In the genomic region with DNA sequence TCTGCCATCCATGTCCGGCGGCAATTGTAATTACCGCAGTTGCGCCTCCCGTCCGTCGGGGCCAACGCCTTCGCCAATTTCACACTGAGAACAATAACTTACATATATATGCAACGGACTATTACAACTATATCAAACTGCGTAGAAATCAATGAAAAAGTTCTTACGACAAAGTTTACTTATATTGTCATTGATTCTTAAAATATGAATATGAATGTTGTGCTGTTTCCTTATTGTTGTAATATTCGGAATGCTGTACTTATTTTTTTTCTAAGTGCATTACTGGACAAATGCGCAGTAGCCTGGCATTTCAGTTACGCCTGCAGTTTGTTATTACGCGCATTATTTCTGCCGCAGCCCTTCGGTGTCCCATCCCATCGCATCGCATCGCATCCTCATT, we compare ENCODE assay signal across 4 fruit fly cellular contexts.
TF ChIP-seq lines count a peak whose summit lies in the region.

No protein-coding gene starts in this region.

- TF ChIP-seq CTCF in whole organism, embryonic (GFP tag; optimal IDR thresholded peaks at IDR 0.05; lab: Kevin White, UChicago): no peak

TF ChIP-seq in whole organism, embryonic, 481 proteins besides CTCF, POLR2A, EP300 and RAD21:
- no peak for TF ChIP-seq Tbp (GFP tag; optimal IDR thresholded peaks at IDR 0.05; lab: Kevin White, UChicago)
- no peak for TF ChIP-seq otp (GFP tag; IDR thresholded peaks at IDR 0.05; lab: Robert Waterston, UW)
- TF ChIP-seq sisA (GFP tag; IDR thresholded peaks at IDR 0.05; lab: Robert Waterston, UW): no peak
- no peak for TF ChIP-seq Awh (GFP tag; IDR thresholded peaks at IDR 0.05; lab: Robert Waterston, UW)
- TF ChIP-seq Drgx (GFP tag; IDR thresholded peaks at IDR 0.05; lab: Robert Waterston, UW): no peak; the same call in 1 of the 2 replicates
- no peak for TF ChIP-seq E2f1 (GFP tag; IDR thresholded peaks at IDR 0.05; lab: Robert Waterston, UW)
- TF ChIP-seq CG8924 (tag; optimal IDR thresholded peaks at IDR 0.05; lab: Kevin White, UChicago): no peak
- no peak for TF ChIP-seq nau (GFP tag; optimal IDR thresholded peaks at IDR 0.05; lab: Kevin White, UChicago)
- TF ChIP-seq vnd (GFP tag; IDR thresholded peaks at IDR 0.05; lab: Robert Waterston, UW; ENCODE audit: partially characterized antibody): 0 out of 3 replicates have a peak, but pooled peaks have one; percentile 7
- TF ChIP-seq Bteb2 (GFP tag; optimal IDR thresholded peaks at IDR 0.05; lab: Kevin White, UChicago): no peak
- no peak for TF ChIP-seq pros (GFP tag; optimal IDR thresholded peaks at IDR 0.05; lab: Kevin White, UChicago)
- no peak for TF ChIP-seq hkb (optimal IDR thresholded peaks at IDR 0.05; lab: Kevin White, UChicago)
- TF ChIP-seq hkb (GFP tag; IDR thresholded peaks at IDR 0.05; lab: Robert Waterston, UW): no peak
- TF ChIP-seq lbe (GFP tag; optimal IDR thresholded peaks at IDR 0.05; lab: Kevin White, UChicago): peak; percentile 63
- no peak for TF ChIP-seq NfI (GFP tag; optimal IDR thresholded peaks at IDR 0.05; lab: Kevin White, UChicago)
- no peak for TF ChIP-seq NC2α (GFP tag; optimal IDR thresholded peaks at IDR 0.05; lab: Kevin White, UChicago)
- peak; percentile 74 for TF ChIP-seq nom (GFP tag; optimal IDR thresholded peaks at IDR 0.05; lab: Kevin White, UChicago)

TF ChIP-seq in whole organism, prepupa, 60 proteins besides CTCF, POLR2A, EP300 and RAD21 (continues in another document):
- peak; percentile 79 for TF ChIP-seq Eip75B (GFP tag; optimal IDR thresholded peaks at IDR 0.05; lab: Kevin White, UChicago)
- peak; percentile 46 for TF ChIP-seq CG9139 (GFP tag; optimal IDR thresholded peaks at IDR 0.05; lab: Kevin White, UChicago)
- peak; percentile 71 to 74 for TF ChIP-seq ss (GFP tag; optimal IDR thresholded peaks at IDR 0.05; lab: Kevin White, UChicago)
- TF ChIP-seq Sox102F (GFP tag; optimal IDR thresholded peaks at IDR 0.05; lab: Kevin White, UChicago): peak; percentile 83
- TF ChIP-seq CG8119 (GFP tag; IDR thresholded peaks at IDR 0.05; lab: Robert Waterston, UW): peak; percentile 28; the same call in 1 of the 3 replicates
- peak; percentile 87 for TF ChIP-seq esn (GFP tag; optimal IDR thresholded peaks at IDR 0.05; lab: Kevin White, UChicago)
- peak in 1 of 2 experiments; percentile 29 for TF ChIP-seq salr (GFP tag; optimal IDR thresholded peaks at IDR 0.05; lab: Kevin White, UChicago)
- TF ChIP-seq OdsH (GFP tag; optimal IDR thresholded peaks at IDR 0.05; lab: Kevin White, UChicago): peak; percentile 64
- TF ChIP-seq Eip93F (GFP tag; optimal IDR thresholded peaks at IDR 0.05; lab: Kevin White, UChicago): peak; percentile 25
- TF ChIP-seq CG8319 (GFP tag; optimal IDR thresholded peaks at IDR 0.05; lab: Kevin White, UChicago): peak; percentile 69
- peak; percentile 48 for TF ChIP-seq Ets21C (GFP tag; optimal IDR thresholded peaks at IDR 0.05; lab: Kevin White, UChicago)
- TF ChIP-seq pdm3 (GFP tag; optimal IDR thresholded peaks at IDR 0.05; lab: Kevin White, UChicago): peak; percentile 72
- TF ChIP-seq acj6 (GFP tag; optimal IDR thresholded peaks at IDR 0.05; lab: Kevin White, UChicago): peak; percentile 68
- no peak for TF ChIP-seq CG4318 (GFP tag; optimal IDR thresholded peaks at IDR 0.05; lab: Kevin White, UChicago)
- TF ChIP-seq CG7368 (GFP tag; optimal IDR thresholded peaks at IDR 0.05; lab: Kevin White, UChicago): peak; percentile 77
- TF ChIP-seq CG11762 (GFP tag; optimal IDR thresholded peaks at IDR 0.05; lab: Kevin White, UChicago; ENCODE audit: insufficient read depth): peak; percentile 74
- peak; percentile 86 for TF ChIP-seq CG6808 (GFP tag; optimal IDR thresholded peaks at IDR 0.05; lab: Kevin White, UChicago)
- peak; percentile 47 for TF ChIP-seq fd85E (GFP tag; optimal IDR thresholded peaks at IDR 0.05; lab: Kevin White, UChicago)
- TF ChIP-seq CG6792 (GFP tag; optimal IDR thresholded peaks at IDR 0.05; lab: Kevin White, UChicago): peak; percentile 73
- TF ChIP-seq Hr38 (GFP tag; optimal IDR thresholded peaks at IDR 0.05; lab: Kevin White, UChicago): no peak
- TF ChIP-seq Smox (GFP tag; optimal IDR thresholded peaks at IDR 0.05; lab: Kevin White, UChicago): peak; percentile 81
- TF ChIP-seq CG16779 (tag; optimal IDR thresholded peaks at IDR 0.05; lab: Kevin White, UChicago): peak; percentile 42
- TF ChIP-seq CG6163 (GFP tag; IDR thresholded peaks at IDR 0.05; lab: Robert Waterston, UW): peak; percentile 70; the same call in 2 of the 3 replicates

TF ChIP-seq in whole organism, pupa, 21 proteins besides CTCF, POLR2A, EP300 and RAD21:
- TF ChIP-seq Pif1B (GFP tag; optimal IDR thresholded peaks at IDR 0.05; lab: Kevin White, UChicago) (peak; percentile 64), CG32121 (GFP tag; IDR thresholded peaks at IDR 0.05; lab: Robert Waterston, UW) (no peak), Pif1A (GFP tag; optimal IDR thresholded peaks at IDR 0.05; lab: Kevin White, UChicago) (peak; percentile 55), Ets98B (GFP tag; IDR thresholded peaks at IDR 0.05; lab: Robert Waterston, UW) (no peak), CG8301 (tag; optimal IDR thresholded peaks at IDR 0.05; lab: Kevin White, UChicago) (peak; percentile 59), rn (GFP tag; IDR thresholded peaks at IDR 0.05; lab: Robert Waterston, UW) (no peak), CG17806 (tag; optimal IDR thresholded peaks at IDR 0.05; lab: Kevin White, UChicago) (peak; percentile 86), EcR (GFP tag; optimal IDR thresholded peaks at IDR 0.05; lab: Kevin White, UChicago) (peak; percentile 66), D1 (tag; optimal IDR thresholded peaks at IDR 0.05; lab: Kevin White, UChicago) (peak; percentile 68), CG10348 (GFP tag; IDR thresholded peaks at IDR 0.05; lab: Robert Waterston, UW) (no peak), CG8159 (tag; optimal IDR thresholded peaks at IDR 0.05; lab: Kevin White, UChicago) (peak; percentile 87), CG14655 (GFP tag; optimal IDR thresholded peaks at IDR 0.05; lab: Kevin White, UChicago) (peak; percentile 71), CG34367 (tag; optimal IDR thresholded peaks at IDR 0.05; lab: Kevin White, UChicago) (peak; percentile 70), fd96Ca (GFP tag; IDR thresholded peaks at IDR 0.05; lab: Robert Waterston, UW) (no peak), CG13204 (GFP tag; optimal IDR thresholded peaks at IDR 0.05; lab: Kevin White, UChicago) (peak; percentile 54), CG4496 (GFP tag; IDR thresholded peaks at IDR 0.05; lab: Robert Waterston, UW) (0 out of 3 replicates have a peak, but pooled peaks have one; percentile 40), CG15710 (tag; optimal IDR thresholded peaks at IDR 0.05; lab: Kevin White, UChicago) (peak; percentile 66), CG9948 (tag; optimal IDR thresholded peaks at IDR 0.05; lab: Kevin White, UChicago) (peak; percentile 83), CG12605 (GFP tag; IDR thresholded peaks at IDR 0.05; lab: Robert Waterston, UW) (no peak), Snoo (tag; optimal IDR thresholded peaks at IDR 0.05; lab: Kevin White, UChicago) (peak; percentile 64), gl (tag; optimal IDR thresholded peaks at IDR 0.05; lab: Kevin White, UChicago) (peak; percentile 69)

TF ChIP-seq in whole organism, wandering third instar larva, 38 proteins besides CTCF, POLR2A, EP300 and RAD21:
- TF ChIP-seq dmrt93B (GFP tag; optimal IDR thresholded peaks at IDR 0.05; lab: Kevin White, UChicago) (peak; percentile 62), psq (GFP tag; optimal IDR thresholded peaks at IDR 0.05; lab: Kevin White, UChicago) (peak; percentile 74), Hr83 (GFP tag; optimal IDR thresholded peaks at IDR 0.05; lab: Kevin White, UChicago; ENCODE audit: poor library complexity, severe bottlenecking) (no peak), GATAd (GFP tag; optimal IDR thresholded peaks at IDR 0.05; lab: Kevin White, UChicago) (no peak), fru (GFP tag; optimal IDR thresholded peaks at IDR 0.05; lab: Kevin White, UChicago) (peak; percentile 85), CG9705 (GFP tag; optimal IDR thresholded peaks at IDR 0.05; lab: Kevin White, UChicago) (peak; percentile 69), Jra (GFP tag; optimal IDR thresholded peaks at IDR 0.05; lab: Kevin White, UChicago) (peak; percentile 41), br (GFP tag; optimal IDR thresholded peaks at IDR 0.05; lab: Kevin White, UChicago) (peak; percentile 73), sage (GFP tag; optimal IDR thresholded peaks at IDR 0.05; lab: Kevin White, UChicago) (peak; percentile 64), foxo (GFP tag; optimal IDR thresholded peaks at IDR 0.05; lab: Kevin White, UChicago) (peak in 1 of 2 experiments; percentile 78), woc (GFP tag; optimal IDR thresholded peaks at IDR 0.05; lab: Kevin White, UChicago) (peak; percentile 55), Dif (GFP tag; optimal IDR thresholded peaks at IDR 0.05; lab: Kevin White, UChicago; ENCODE audit: partially characterized antibody) (no peak), HLH106 (tag; optimal IDR thresholded peaks at IDR 0.05; lab: Kevin White, UChicago) (peak; percentile 83), Hnf4 (GFP tag; optimal IDR thresholded peaks at IDR 0.05; lab: Kevin White, UChicago) (peak; percentile 57), Sp1 (GFP tag; optimal IDR thresholded peaks at IDR 0.05; lab: Kevin White, UChicago) (peak; percentile 78), Rel (GFP tag; optimal IDR thresholded peaks at IDR 0.05; lab: Kevin White, UChicago) (no peak), Rel (tag; optimal IDR thresholded peaks at IDR 0.05; lab: Kevin White, UChicago) (peak; percentile 22), CrebA (GFP tag; optimal IDR thresholded peaks at IDR 0.05; lab: Kevin White, UChicago; ENCODE audit: borderline replicate concordance) (no peak), Vsx2 (GFP tag; optimal IDR thresholded peaks at IDR 0.05; lab: Kevin White, UChicago; ENCODE audit: partially characterized antibody) (no peak), sv (GFP tag; optimal IDR thresholded peaks at IDR 0.05; lab: Kevin White, UChicago) (no peak), brk (GFP tag; optimal IDR thresholded peaks at IDR 0.05; lab: Kevin White, UChicago) (peak; percentile 57), Abd-B (GFP tag; optimal IDR thresholded peaks at IDR 0.05; lab: Kevin White, UChicago) (no peak), rgr (GFP tag; optimal IDR thresholded peaks at IDR 0.05; lab: Kevin White, UChicago) (peak; percentile 71), dsf (GFP tag; optimal IDR thresholded peaks at IDR 0.05; lab: Kevin White, UChicago; ENCODE audit: borderline replicate concordance) (no peak), OdsH (GFP tag; optimal IDR thresholded peaks at IDR 0.05; lab: Kevin White, UChicago) (peak; percentile 72), h (GFP tag; optimal IDR thresholded peaks at IDR 0.05; lab: Kevin White, UChicago) (peak; percentile 78), ey (GFP tag; optimal IDR thresholded peaks at IDR 0.05; lab: Kevin White, UChicago) (peak; percentile 75)

Comparison
In these comparisons a context has a peak if more than half of its experiments do, and no peak if none do; other contexts are left out.
1. Of the 7 proteins assayed by ChIP-seq in both whole organism, embryonic and whole organism, prepupa: peak only in whole organism, embryonic: none; only in whole organism, prepupa: Blimp-1, CG16779, CG6854, Hr39, Lpt and Sox102F; in both: none; in neither: 1.